Worm (Caenorhabditis elegans): ENCODE results near the gene tre-2.

tre-2 gene

ce11 chrIV:6883342-6883741 lies at the start of gene tre-2:
tre-2 (minus strand) TSS chrIV:6883442.
- TF ChIP-seq sem-2 (GFP tag; optimal IDR thresholded peaks at IDR 0.05) (no peak), mep-1 (tag; optimal IDR thresholded peaks at IDR 0.05) (no peak), ceh-83 (GFP tag; optimal IDR thresholded peaks at IDR 0.05) (no peak), pha-4 (tag; optimal IDR thresholded peaks at IDR 0.05) (no peak), cnd-1 (tag; optimal IDR thresholded peaks at IDR 0.05) (no peak), mab-5 (tag; optimal IDR thresholded peaks at IDR 0.05) (no peak), ceh-43 (GFP tag; optimal IDR thresholded peaks at IDR 0.05) (no peak), unc-62 (GFP tag; optimal IDR thresholded peaks at IDR 0.05) (no peak), hlh-1 (tag; optimal IDR thresholded peaks at IDR 0.05) (no peak)

DNA sequence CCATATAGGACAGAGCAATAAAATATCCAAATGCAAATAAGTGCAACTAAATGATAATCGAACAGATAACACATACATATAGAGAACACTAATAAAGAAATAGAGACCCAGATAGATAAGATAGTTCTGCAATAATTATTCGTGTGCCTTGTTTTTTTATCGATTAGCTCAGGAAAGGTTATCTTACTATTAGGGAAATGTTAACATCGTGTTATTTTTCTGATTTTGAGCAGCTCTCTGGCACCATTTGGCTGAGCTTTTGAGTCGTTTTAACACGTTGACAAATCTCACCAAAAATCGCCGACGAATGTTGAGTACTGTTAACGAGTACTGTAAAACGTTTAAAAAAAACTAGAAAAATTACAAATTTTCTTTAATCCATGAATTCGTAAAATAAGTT lies 45.2 kb upstream of the tre-2 start, which contains the start of gene cest-6:
cest-6 (minus strand) TSS at position 101 of the 400 bp plus-strand sequence.
- TF ChIP-seq ceh-83 (GFP tag; optimal IDR thresholded peaks at IDR 0.05) (no peak), blmp-1 (tag; optimal IDR thresholded peaks at IDR 0.05) (no peak), ceh-43 (GFP tag; optimal IDR thresholded peaks at IDR 0.05) (no peak), nhr-12 (tag; optimal IDR thresholded peaks at IDR 0.05) (no peak), pha-4 (tag; optimal IDR thresholded peaks at IDR 0.05) (no peak), snpc-4 (tag; optimal IDR thresholded peaks at IDR 0.05) (no peak), ztf-11 (tag; optimal IDR thresholded peaks at IDR 0.05) (no peak), cnd-1 (tag; optimal IDR thresholded peaks at IDR 0.05) (no peak), mep-1 (tag; optimal IDR thresholded peaks at IDR 0.05) (no peak), mls-2 (tag; optimal IDR thresholded peaks at IDR 0.05) (no peak), zip-8 (tag; optimal IDR thresholded peaks at IDR 0.05) (no peak), unc-39 (tag; optimal IDR thresholded peaks at IDR 0.05) (no peak), tbx-8 (GFP tag; optimal IDR thresholded peaks at IDR 0.05) (no peak), bed-3 (GFP tag; optimal IDR thresholded peaks at IDR 0.05) (no peak), M03D4.4 (tag; optimal IDR thresholded peaks at IDR 0.05) (no peak)

- TF ChIP-seq unc-120 (tag; optimal IDR thresholded peaks at IDR 0.05; ENCODE audit: poor library complexity, severe bottlenecking) (no peak), nhr-237 (tag; optimal IDR thresholded peaks at IDR 0.05) (no peak), ceh-43 (GFP tag; optimal IDR thresholded peaks at IDR 0.05) (no peak), elt-1 (tag; optimal IDR thresholded peaks at IDR 0.05; ENCODE audit: borderline replicate concordance, insufficient read depth) (peak; percentile 54)
Observed at ce11 chrIV:6925520-6925919, 42.3 kb upstream of the tre-2 start.

ce11 chrIV:6923070-6923469 lies 39.8 kb upstream of the tre-2 start, which contains the start of gene T22D1.1:
T22D1.1 (plus strand) TSS chrIV:6923370.
- TF ChIP-seq ceh-39 (tag; optimal IDR thresholded peaks at IDR 0.05) (no peak), ztf-11 (tag; optimal IDR thresholded peaks at IDR 0.05) (no peak), drap-1 (GFP tag; optimal IDR thresholded peaks at IDR 0.05) (no peak), lin-32 (GFP tag; optimal IDR thresholded peaks at IDR 0.05) (no peak), ceh-43 (GFP tag; optimal IDR thresholded peaks at IDR 0.05) (no peak), tbx-8 (GFP tag; optimal IDR thresholded peaks at IDR 0.05) (no peak), M03D4.4 (tag; optimal IDR thresholded peaks at IDR 0.05) (no peak), ceh-83 (GFP tag; optimal IDR thresholded peaks at IDR 0.05) (no peak), nhr-28 (tag; optimal IDR thresholded peaks at IDR 0.05) (no peak), bed-3 (GFP tag; optimal IDR thresholded peaks at IDR 0.05) (no peak), nhr-237 (tag; optimal IDR thresholded peaks at IDR 0.05) (no peak), pha-4 (tag; optimal IDR thresholded peaks at IDR 0.05) (no peak), sptf-1 (tag; optimal IDR thresholded peaks at IDR 0.05) (no peak), unc-62 (GFP tag; optimal IDR thresholded peaks at IDR 0.05) (no peak)

DNA sequence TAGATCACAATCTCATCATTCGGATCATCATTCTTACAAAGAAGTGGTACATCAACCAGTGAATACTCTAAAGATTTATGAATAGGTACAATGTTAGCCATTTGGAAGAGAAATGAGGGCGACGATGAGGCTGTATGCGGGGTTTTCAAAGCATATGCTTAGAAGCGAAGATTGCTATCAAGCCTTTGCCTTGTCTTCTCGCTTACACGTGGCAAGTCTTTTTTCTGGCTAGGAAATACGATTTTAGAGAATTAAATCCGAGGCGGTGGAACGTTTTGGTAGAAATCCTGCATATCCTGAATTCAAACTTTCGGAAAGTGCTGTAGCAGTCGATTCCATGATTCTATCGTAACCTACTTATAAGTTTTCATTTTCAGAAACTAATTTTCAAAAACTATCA lies 36.8 kb upstream of the tre-2 start, which contains the start of gene T22D1.18:
T22D1.18 (minus strand) TSS at position 101 of the 400 bp plus-strand sequence.
- TF ChIP-seq mep-1 (tag; optimal IDR thresholded peaks at IDR 0.05): no peak
- no peak for TF ChIP-seq ztf-11 (tag; optimal IDR thresholded peaks at IDR 0.05)
- no peak for TF ChIP-seq lin-32 (GFP tag; optimal IDR thresholded peaks at IDR 0.05)
- TF ChIP-seq ces-1 (GFP tag; optimal IDR thresholded peaks at IDR 0.05): no peak
- TF ChIP-seq nhr-12 (tag; optimal IDR thresholded peaks at IDR 0.05): no peak
- no peak for TF ChIP-seq M03D4.4 (tag; optimal IDR thresholded peaks at IDR 0.05)
- TF ChIP-seq sptf-1 (tag; optimal IDR thresholded peaks at IDR 0.05): no peak
- TF ChIP-seq ceh-39 (tag; optimal IDR thresholded peaks at IDR 0.05): no peak
- TF ChIP-seq flh-1 (GFP tag; optimal IDR thresholded peaks at IDR 0.05): no peak

DNA sequence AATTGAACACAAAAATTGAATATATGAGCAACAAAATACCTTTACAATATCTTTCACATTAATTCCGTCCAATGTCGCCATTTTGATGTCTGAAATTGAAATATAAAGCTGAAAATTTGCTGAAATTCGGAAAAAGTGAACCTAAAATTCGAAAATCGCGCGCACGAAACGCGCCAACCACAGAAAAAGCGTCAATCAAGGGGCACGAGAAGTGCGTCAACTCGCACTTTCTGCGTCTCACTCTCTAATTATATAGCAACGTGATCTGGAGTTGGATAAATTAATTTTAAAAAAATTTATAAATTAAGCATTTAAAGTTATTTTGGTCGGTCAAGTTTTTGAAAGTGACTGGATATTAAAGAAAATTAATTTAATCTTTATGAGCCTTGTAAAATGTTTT lies 36.1 kb upstream of the tre-2 start, which contains the start of gene ruvb-2:
ruvb-2 (minus strand) TSS at position 89 of the 400 bp plus-strand sequence.
- TF ChIP-seq unc-120 (tag; optimal IDR thresholded peaks at IDR 0.05; ENCODE audit: poor library complexity, severe bottlenecking) (no peak), bed-3 (GFP tag; optimal IDR thresholded peaks at IDR 0.05) (no peak), ces-1 (GFP tag; optimal IDR thresholded peaks at IDR 0.05) (peak; percentile 93), ceh-43 (GFP tag; optimal IDR thresholded peaks at IDR 0.05) (peak; percentile 42), ceh-39 (tag; optimal IDR thresholded peaks at IDR 0.05) (no peak), blmp-1 (tag; optimal IDR thresholded peaks at IDR 0.05) (peak; percentile 27), mls-2 (tag; optimal IDR thresholded peaks at IDR 0.05) (no peak), tbx-8 (GFP tag; optimal IDR thresholded peaks at IDR 0.05) (no peak), unc-62 (GFP tag; optimal IDR thresholded peaks at IDR 0.05) (no peak), nhr-12 (tag; optimal IDR thresholded peaks at IDR 0.05) (no peak), ham-2 (GFP tag; optimal IDR thresholded peaks at IDR 0.05) (no peak), unc-39 (tag; optimal IDR thresholded peaks at IDR 0.05) (no peak), sem-2 (GFP tag; optimal IDR thresholded peaks at IDR 0.05) (no peak), mep-1 (tag; optimal IDR thresholded peaks at IDR 0.05) (peak; percentile 65), flh-1 (GFP tag; optimal IDR thresholded peaks at IDR 0.05) (no peak), mab-5 (tag; optimal IDR thresholded peaks at IDR 0.05) (no peak), nhr-2 (tag; optimal IDR thresholded peaks at IDR 0.05) (peak; percentile 4), cnd-1 (tag; optimal IDR thresholded peaks at IDR 0.05) (no peak), nhr-237 (tag; optimal IDR thresholded peaks at IDR 0.05) (peak; percentile 69), nhr-28 (tag; optimal IDR thresholded peaks at IDR 0.05) (no peak), nhr-76 (tag; optimal IDR thresholded peaks at IDR 0.05) (no peak), elt-1 (tag; optimal IDR thresholded peaks at IDR 0.05; ENCODE audit: borderline replicate concordance, insufficient read depth) (no peak), ztf-11 (tag; optimal IDR thresholded peaks at IDR 0.05) (no peak), lin-13 (tag; optimal IDR thresholded peaks at IDR 0.05) (peak; percentile 58), pha-4 (tag; optimal IDR thresholded peaks at IDR 0.05) (peak; percentile 59), lin-32 (GFP tag; optimal IDR thresholded peaks at IDR 0.05) (no peak), zip-8 (tag; optimal IDR thresholded peaks at IDR 0.05) (no peak), elt-3 (tag; optimal IDR thresholded peaks at IDR 0.05) (no peak), M03D4.4 (tag; optimal IDR thresholded peaks at IDR 0.05) (no peak)

All from whole organism, mixed stage, embryonic.